Fruit fly (Drosophila melanogaster) whole organism, embryonic: ENCODE data around the gene park.

Experiments
- ATbp ChIP-seq: fragments of 200-800 bp; sonication (Bioruptor generic); optimal IDR thresholded peaks from 2 replicates; lab custom pipeline; 2017; ENCODE audit warnings: missing biosample characterization, mild to moderate bottlenecking, missing genetic modification characterization, missing genetic modification reagents
- Blimp-1 ChIP-seq: fragments of 200-800 bp; sonication (Bioruptor generic); optimal IDR thresholded peaks from 3 replicates; lab custom pipeline; 2018; ENCODE audit warnings: missing biosample characterization, missing genetic modification characterization, mild to moderate bottlenecking, moderate library complexity, missing genetic modification reagents
- CG10366 ChIP-seq: fragments of 200-800 bp; sonication (Bioruptor generic); IDR thresholded peaks from 2 replicates; pipeline ENCODE4 v1.3.6; 2022; ENCODE audit warnings: missing biosample characterization, missing genetic modification characterization
- CG10979 ChIP-seq: fragments of 200-800 bp; sonication (Bioruptor generic); optimal IDR thresholded peaks from 2 replicates; lab custom pipeline; 2018; ENCODE audit warnings: missing biosample characterization, mild to moderate bottlenecking, missing genetic modification characterization, moderate library complexity
- CG11504 ChIP-seq: fragments of 200-800 bp; sonication (Bioruptor generic); optimal IDR thresholded peaks from 3 replicates; lab custom pipeline; 2019; ENCODE audit warnings: missing biosample characterization, mild to moderate bottlenecking, missing genetic modification characterization, moderate library complexity
- CG12155 ChIP-seq: fragments of 200-800 bp; sonication (Bioruptor generic); optimal IDR thresholded peaks from 3 replicates; lab custom pipeline; 2016; ENCODE audit warnings: missing biosample characterization, missing genetic modification characterization
- CG12769 ChIP-seq: fragments of 200-800 bp; sonication (Bioruptor generic); optimal IDR thresholded peaks from 2 replicates; lab custom pipeline; 2019; ENCODE audit warnings: missing biosample characterization, mild to moderate bottlenecking, missing genetic modification characterization, moderate library complexity
- CG13424 ChIP-seq: fragments of 200-800 bp; sonication (Bioruptor generic); optimal IDR thresholded peaks from 2 replicates; lab custom pipeline; 2019; ENCODE audit warnings: missing biosample characterization, mild to moderate bottlenecking, missing genetic modification characterization, moderate library complexity
- CG13624 ChIP-seq: fragments of 200-800 bp; sonication (Bioruptor generic); optimal IDR thresholded peaks from 2 replicates; lab custom pipeline; 2016; ENCODE audit warnings: missing biosample characterization, missing genetic modification characterization
- CG1603 ChIP-seq: fragments of 200-800 bp; sonication (Bioruptor generic); optimal IDR thresholded peaks from 2 replicates; lab custom pipeline; 2019; ENCODE audit warnings: missing biosample characterization, mild to moderate bottlenecking, missing genetic modification characterization, moderate library complexity
- CG17361 ChIP-seq: fragments of 200-800 bp; sonication (Bioruptor generic); IDR thresholded peaks from 3 replicates; pipeline ENCODE4 v1.3.6; 2022; ENCODE audit warnings: missing biosample characterization, missing genetic modification characterization
- CG17829 ChIP-seq: fragments of 200-800 bp; optimal IDR thresholded peaks from 2 replicates; lab custom pipeline; 2019; ENCODE audit warnings: missing biosample characterization, mild to moderate bottlenecking, missing genetic modification characterization, moderate library complexity
- CG18262 ChIP-seq: fragments of 200-800 bp; optimal IDR thresholded peaks from 3 replicates; lab custom pipeline; 2019; ENCODE audit warnings: missing biosample characterization, mild to moderate bottlenecking, missing genetic modification characterization, moderate library complexity
- CG2712 ChIP-seq: fragments of 200-800 bp; optimal IDR thresholded peaks from 3 replicates; lab custom pipeline; 2019; ENCODE audit warnings: missing biosample characterization, mild to moderate bottlenecking, missing genetic modification characterization, moderate library complexity
- CG31441 ChIP-seq: fragments of 200-800 bp; sonication (Bioruptor generic); IDR thresholded peaks from 2 replicates; pipeline ENCODE4 v1.3.6; 2022; ENCODE audit warnings: missing biosample characterization, missing genetic modification characterization
- CG34422 ChIP-seq: fragments of 200-800 bp; sonication (Bioruptor generic); IDR thresholded peaks from 3 replicates; pipeline ENCODE4 v1.3.6; 2022; ENCODE audit warnings: missing biosample characterization, missing genetic modification characterization
- CG4424 ChIP-seq: fragments of 200-800 bp; sonication (Bioruptor generic); optimal IDR thresholded peaks from 3 replicates; lab custom pipeline; 2016; ENCODE audit warnings: missing biosample characterization, missing genetic modification characterization
- CG7839 ChIP-seq: fragments of 200-800 bp; sonication (Bioruptor generic); optimal IDR thresholded peaks from 3 replicates; lab custom pipeline; 2018; ENCODE audit warnings: missing biosample characterization, mild to moderate bottlenecking, missing genetic modification characterization, moderate library complexity
- D ChIP-seq, 2 experiments: fragments of 200-800 bp in 1 of 2; fragments of >200 bp in 1 of 2; sonication (Bioruptor generic) in 1 of 2; optimal IDR thresholded peaks; 2 replicates in 1 of 2; 3 replicates in 1 of 2; lab custom pipeline; 2017; ENCODE audit warnings: mild to moderate bottlenecking in 1 of 2, missing biosample characterization in 1 of 2, missing genetic modification characterization in 1 of 2, missing genetic modification reagents in 1 of 2
- Drgx ChIP-seq: fragments of 200-800 bp; sonication (Bioruptor generic); IDR thresholded peaks from 2 replicates; pipeline ENCODE4 v1.3.6; 2022; ENCODE audit warnings: missing biosample characterization, missing genetic modification characterization
- Hmr ChIP-seq: fragments of 200-800 bp; sonication (Bioruptor generic); optimal IDR thresholded peaks from 3 replicates; lab custom pipeline; 2017; ENCODE audit warnings: mild to moderate bottlenecking, missing biosample characterization, missing genetic modification reagents, missing genetic modification characterization
- Oli ChIP-seq: fragments of 200-800 bp; sonication (Bioruptor generic); optimal IDR thresholded peaks from 2 replicates; lab custom pipeline; 2018; ENCODE audit warnings: missing biosample characterization, mild to moderate bottlenecking, missing genetic modification characterization, moderate library complexity
- Rx ChIP-seq: fragments of 200-800 bp; sonication (Bioruptor generic); IDR thresholded peaks from 2 replicates; pipeline ENCODE4 v1.3.6; 2022; ENCODE audit warnings: missing biosample characterization, missing genetic modification characterization
- Six4 ChIP-seq: fragments of 200-800 bp; sonication (Bioruptor generic); optimal IDR thresholded peaks from 2 replicates; lab custom pipeline; 2016; ENCODE audit warnings: missing biosample characterization, missing genetic modification characterization
- Sox102F ChIP-seq: fragments of 200-800 bp; sonication (Bioruptor generic); optimal IDR thresholded peaks from 2 replicates; lab custom pipeline; 2018; ENCODE audit warnings: missing biosample characterization, mild to moderate bottlenecking, missing genetic modification characterization, moderate library complexity
- Xbp1 ChIP-seq: fragments of 200-800 bp; sonication (Bioruptor generic); optimal IDR thresholded peaks from 3 replicates; lab custom pipeline; 2016; ENCODE audit warnings: missing biosample characterization, mild to moderate bottlenecking, missing genetic modification characterization
- bcd ChIP-seq: fragments of 200-800 bp; sonication (Bioruptor generic); optimal IDR thresholded peaks from 2 replicates; lab custom pipeline; 2017; ENCODE audit warnings: missing biosample characterization, mild to moderate bottlenecking, missing genetic modification characterization
- bsh ChIP-seq, 2 experiments: fragments of 200-800 bp; sonication (Bioruptor generic); optimal IDR thresholded peaks; 2 replicates each; lab custom pipeline; 2017 to 2018; ENCODE audit warnings: mild to moderate bottlenecking in 2 of 2, missing biosample characterization in 2 of 2, missing genetic modification characterization in 2 of 2, moderate library complexity in 1 of 2
- dysf ChIP-seq: fragments of 200-800 bp; sonication (Bioruptor generic); IDR thresholded peaks from 3 replicates; pipeline ENCODE4 v1.3.6; 2022; ENCODE audit warnings: missing biosample characterization, missing genetic modification characterization
- eve ChIP-seq, 2 experiments: fragments of >200 bp; optimal IDR thresholded peaks; 2 replicates each; lab custom pipeline; 2017; ENCODE audit warnings: missing biosample characterization in 2 of 2, missing genetic modification characterization in 2 of 2
- lab ChIP-seq: fragments of 200-800 bp; sonication (Bioruptor generic); optimal IDR thresholded peaks from 3 replicates; lab custom pipeline; 2017; ENCODE audit warnings: missing biosample characterization, missing genetic modification characterization, mild to moderate bottlenecking, moderate library complexity, missing genetic modification reagents
- nmo ChIP-seq: fragments of 200-800 bp; sonication (Bioruptor generic); optimal IDR thresholded peaks from 2 replicates; lab custom pipeline; 2018; ENCODE audit warnings: missing biosample characterization, mild to moderate bottlenecking, missing genetic modification characterization, moderate library complexity
- phol ChIP-seq: fragments of 200-800 bp; sonication (Bioruptor generic); optimal IDR thresholded peaks from 3 replicates; lab custom pipeline; 2018; ENCODE audit warnings: missing biosample characterization, mild to moderate bottlenecking, missing genetic modification characterization, moderate library complexity
- prd ChIP-seq, 3 experiments: fragments of >200 bp in 2 of 3; fragments of 200-800 bp in 1 of 3; sonication (Bioruptor generic) in 1 of 3; optimal IDR thresholded peaks in 2 of 3; IDR thresholded peaks in 1 of 3; 2 replicates in 2 of 3; 3 replicates in 1 of 3; pipeline versions ENCODE4 v1.3.6 to Lab custom; 2017 to 2022; ENCODE audit warnings: missing biosample characterization in 1 of 3, missing genetic modification characterization in 1 of 3
- row ChIP-seq: fragments of 200-800 bp; sonication (Bioruptor generic); IDR thresholded peaks from 3 replicates; pipeline ENCODE4 v1.3.6; 2022; ENCODE audit warnings: missing biosample characterization, missing genetic modification characterization
- sd ChIP-seq: fragments of 200-800 bp; sonication (Bioruptor generic); optimal IDR thresholded peaks from 3 replicates; lab custom pipeline; 2018; ENCODE audit warnings: missing biosample characterization, mild to moderate bottlenecking, missing genetic modification characterization, moderate library complexity
- sens ChIP-seq: fragments of 200-800 bp; sonication (Bioruptor generic); peaks from one replicate; lab custom pipeline; 2016; ENCODE audit warnings: missing biosample characterization, missing genetic modification characterization
- slbo ChIP-seq: fragments of 200-800 bp; sonication (Bioruptor generic); IDR thresholded peaks from 2 replicates; pipeline ENCODE4 v1.3.6; 2022; ENCODE audit warnings: missing biosample characterization, missing genetic modification characterization
- unpg ChIP-seq: fragments of 200-800 bp; sonication (Bioruptor generic); optimal IDR thresholded peaks from 3 replicates; lab custom pipeline; 2018; ENCODE audit warnings: missing biosample characterization, mild to moderate bottlenecking, missing genetic modification characterization, moderate library complexity
- vvl ChIP-seq: fragments of 200-800 bp; sonication (Bioruptor generic); IDR thresholded peaks from 2 replicates; pipeline ENCODE4 v1.3.6; 2022; ENCODE audit warnings: missing biosample characterization, missing genetic modification characterization

The park gene

DNA sequence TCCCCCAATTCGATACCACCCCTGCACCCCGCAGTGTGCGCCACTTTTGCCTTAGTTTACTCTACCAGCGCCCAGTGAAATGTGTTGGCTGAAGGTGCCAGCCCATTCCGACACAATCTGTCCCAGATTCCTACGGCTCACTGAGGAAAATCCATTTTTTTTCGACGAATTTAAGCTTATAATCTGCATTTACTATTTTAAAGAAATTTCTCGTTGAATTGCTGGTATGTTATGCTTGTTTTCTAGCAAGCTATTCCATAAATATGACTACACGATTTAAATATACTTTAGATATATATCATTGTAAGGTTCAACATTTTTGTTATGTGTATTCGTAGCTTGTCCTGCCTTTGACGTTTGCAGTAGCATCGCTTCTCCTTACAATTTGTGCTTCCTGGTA, 26.6 kb upstream of the park start:
- peak; percentile 22 for TF ChIP-seq Xbp1 (GFP tag; lab: Kevin White, UChicago)
- no peak for TF ChIP-seq D (optimal IDR thresholded peaks at IDR 0.05; lab: Kevin White, UChicago)
- TF ChIP-seq D (GFP tag; optimal IDR thresholded peaks at IDR 0.05; lab: Kevin White, UChicago), result peak; percentile 1
- TF ChIP-seq CG12769 (tag; lab: Kevin White, UChicago), result peak; percentile 21
- peak; percentile 3 for TF ChIP-seq nmo (GFP tag; lab: Kevin White, UChicago)
- 0 out of 3 replicates have a peak, but pooled peaks have one; percentile 18 for TF ChIP-seq CG17361 (GFP tag; lab: Robert Waterston, UW)
- TF ChIP-seq bcd (GFP tag; lab: Kevin White, UChicago), result no peak
- TF ChIP-seq Sox102F, result peak; percentile 46
- TF ChIP-seq CG13624 (GFP tag; lab: Kevin White, UChicago), result no peak
- TF ChIP-seq CG34422 (GFP tag; lab: Robert Waterston, UW), result no peak
- TF ChIP-seq eve (GFP tag; optimal IDR thresholded peaks at IDR 0.05; lab: Kevin White, UChicago), result no peak
- TF ChIP-seq sd, result peak; percentile 91
- TF ChIP-seq vvl (GFP tag; lab: Robert Waterston, UW), result peak; percentile 47; the same call in 1 of the 2 replicates
- TF ChIP-seq slbo (GFP tag; lab: Robert Waterston, UW), result no peak
- TF ChIP-seq row, result peak; percentile 17; the same call in 1 of the 3 replicates
- TF ChIP-seq CG7839 (tag; lab: Kevin White, UChicago), result peak; percentile 51
- TF ChIP-seq CG18262 (tag; lab: Kevin White, UChicago), result peak; percentile 26
- TF ChIP-seq CG31441 (GFP tag; lab: Robert Waterston, UW), result peak; percentile 28; the same call in 1 of the 2 replicates
- TF ChIP-seq CG10979 (tag; lab: Kevin White, UChicago), result peak; percentile 52
- peak; percentile 18 for TF ChIP-seq Oli
- TF ChIP-seq Rx (GFP tag; lab: Robert Waterston, UW), result no peak
- peak; percentile 32 for TF ChIP-seq unpg (GFP tag; lab: Kevin White, UChicago)
- peak; percentile 35 for TF ChIP-seq Blimp-1 (GFP tag; lab: Kevin White, UChicago)
- peak; percentile 2 for TF ChIP-seq ATbp (GFP tag; lab: Kevin White, UChicago)
- TF ChIP-seq phol (tag; lab: Kevin White, UChicago), result peak; percentile 36
- TF ChIP-seq CG4424 (GFP tag; lab: Kevin White, UChicago), result peak; percentile 4
- peak; percentile 5 for TF ChIP-seq lab
- TF ChIP-seq Hmr (GFP tag; lab: Kevin White, UChicago), result no peak
- peak; percentile 24 for TF ChIP-seq CG1603 (tag; lab: Kevin White, UChicago)
- TF ChIP-seq CG10366, result peak; percentile 30; the same call in 1 of the 2 replicates
- TF ChIP-seq Drgx (GFP tag; lab: Robert Waterston, UW), result peak; percentile 59
- TF ChIP-seq bsh (GFP tag; optimal IDR thresholded peaks at IDR 0.05; lab: Kevin White, UChicago), result peak in 1 of 2 experiments; percentile 48
- peak; percentile 15 for TF ChIP-seq CG13424 (tag; lab: Kevin White, UChicago)
- no peak for TF ChIP-seq prd (optimal IDR thresholded peaks at IDR 0.05; lab: Kevin White, UChicago)
- peak; percentile 17; the same call in 1 of the 3 replicates for TF ChIP-seq prd (GFP tag; IDR thresholded peaks at IDR 0.05; lab: Robert Waterston, UW)
- no peak for TF ChIP-seq CG12155 (GFP tag; lab: Kevin White, UChicago)
- TF ChIP-seq Six4 (GFP tag; lab: Kevin White, UChicago), result no peak
- TF ChIP-seq dysf (GFP tag; lab: Robert Waterston, UW), result 0 out of 3 replicates have a peak, but pooled peaks have one; percentile 27
- peak; percentile 52 for TF ChIP-seq CG11504
- TF ChIP-seq CG2712 (tag; lab: Kevin White, UChicago), result peak; percentile 30
- peak; percentile 59 for TF ChIP-seq sens (GFP tag; lab: Kevin White, UChicago)
- TF ChIP-seq CG17829 (tag; lab: Kevin White, UChicago), result peak; percentile 1
